Fruit fly (Drosophila melanogaster): Measurements from ENCODE around the gene CG14431.

Gene CG14431

dm6 chrX:6983500-6984320 lies 75.6 kb downstream of the CG14431 start:
- TF ChIP-seq pan (optimal IDR thresholded peaks at IDR 0.05) (no peak), psq (optimal IDR thresholded peaks at IDR 0.05) (no peak), EcR (GFP tag; optimal IDR thresholded peaks at IDR 0.05) (no peak), Dll (optimal IDR thresholded peaks at IDR 0.05) (no peak), CG8478 (optimal IDR thresholded peaks at IDR 0.05) (no peak), usp (GFP tag; optimal IDR thresholded peaks at IDR 0.05) (no peak)

- TF ChIP-seq CG8478 (optimal IDR thresholded peaks at IDR 0.05) (no peak), psq (optimal IDR thresholded peaks at IDR 0.05) (no peak), pan (optimal IDR thresholded peaks at IDR 0.05) (peak; percentile 92), EcR (GFP tag; optimal IDR thresholded peaks at IDR 0.05) (peak; percentile 34 to 81), usp (GFP tag; optimal IDR thresholded peaks at IDR 0.05) (no peak), Dll (optimal IDR thresholded peaks at IDR 0.05) (no peak)
Measured at dm6 chrX:6985182-6985851, 77.2 kb downstream of the CG14431 start.

- no peak for TF ChIP-seq psq (optimal IDR thresholded peaks at IDR 0.05)
- no peak for TF ChIP-seq EcR (GFP tag; optimal IDR thresholded peaks at IDR 0.05)
- TF ChIP-seq pan (optimal IDR thresholded peaks at IDR 0.05) = no peak
- TF ChIP-seq Dll (optimal IDR thresholded peaks at IDR 0.05) = no peak
Measured at dm6 chrX:6985980-6986827, 78.1 kb downstream of the CG14431 start, which contains the start of gene bou. bou (plus strand) TSS chrX:6986486.

dm6 chrX:6987091-6987490 lies 79.0 kb downstream of the CG14431 start:
- no peak for TF ChIP-seq usp (GFP tag; optimal IDR thresholded peaks at IDR 0.05)
- TF ChIP-seq CG8478 (optimal IDR thresholded peaks at IDR 0.05) = no peak
- no peak for TF ChIP-seq pan (optimal IDR thresholded peaks at IDR 0.05)
- no peak for TF ChIP-seq Dll (optimal IDR thresholded peaks at IDR 0.05)
- no peak for TF ChIP-seq psq (optimal IDR thresholded peaks at IDR 0.05)
- no peak for TF ChIP-seq EcR (GFP tag; optimal IDR thresholded peaks at IDR 0.05)

- TF ChIP-seq pan (optimal IDR thresholded peaks at IDR 0.05) (no peak), psq (optimal IDR thresholded peaks at IDR 0.05) (no peak), CG8478 (optimal IDR thresholded peaks at IDR 0.05) (no peak), Dll (optimal IDR thresholded peaks at IDR 0.05) (no peak), EcR (GFP tag; optimal IDR thresholded peaks at IDR 0.05) (no peak), usp (GFP tag; optimal IDR thresholded peaks at IDR 0.05) (no peak)
Measured at dm6 chrX:6988082-6988481, 80.0 kb downstream of the CG14431 start.

dm6 chrX:6988632-6989338 lies 80.7 kb downstream of the CG14431 start:
- TF ChIP-seq pan (optimal IDR thresholded peaks at IDR 0.05) (no peak), psq (optimal IDR thresholded peaks at IDR 0.05) (no peak), usp (GFP tag; optimal IDR thresholded peaks at IDR 0.05) (no peak), Dll (optimal IDR thresholded peaks at IDR 0.05) (no peak), CG8478 (optimal IDR thresholded peaks at IDR 0.05) (no peak), EcR (GFP tag; optimal IDR thresholded peaks at IDR 0.05) (no peak)

dm6 chrX:6990105-6990504 lies 82.0 kb downstream of the CG14431 start:
- TF ChIP-seq Dll (optimal IDR thresholded peaks at IDR 0.05) (no peak), usp (GFP tag; optimal IDR thresholded peaks at IDR 0.05) (no peak)

- TF ChIP-seq psq (optimal IDR thresholded peaks at IDR 0.05) (no peak), Dll (optimal IDR thresholded peaks at IDR 0.05) (no peak), pan (optimal IDR thresholded peaks at IDR 0.05) (no peak), EcR (GFP tag; optimal IDR thresholded peaks at IDR 0.05) (no peak), usp (GFP tag; optimal IDR thresholded peaks at IDR 0.05) (no peak), CG8478 (optimal IDR thresholded peaks at IDR 0.05) (no peak)
Measured at dm6 chrX:6991286-6991685, 83.2 kb downstream of the CG14431 start, which contains the start of gene ogre. ogre (minus strand) TSS chrX:6991318.

dm6 chrX:6993350-6993749 lies 85.3 kb downstream of the CG14431 start, which contains the start of gene Inx7:
Inx7 (minus strand) TSS chrX:6993612.
- TF ChIP-seq psq (optimal IDR thresholded peaks at IDR 0.05) (no peak), pan (optimal IDR thresholded peaks at IDR 0.05) (no peak), EcR (GFP tag; optimal IDR thresholded peaks at IDR 0.05) (no peak), Dll (optimal IDR thresholded peaks at IDR 0.05) (no peak), usp (GFP tag; optimal IDR thresholded peaks at IDR 0.05) (no peak), CG8478 (optimal IDR thresholded peaks at IDR 0.05) (no peak)

dm6 chrX:6993753-6994152 lies 85.7 kb downstream of the CG14431 start:
- TF ChIP-seq pan (optimal IDR thresholded peaks at IDR 0.05) = no peak
- TF ChIP-seq CG8478 (optimal IDR thresholded peaks at IDR 0.05) = no peak
- no peak for TF ChIP-seq Dll (optimal IDR thresholded peaks at IDR 0.05)
- no peak for TF ChIP-seq psq (optimal IDR thresholded peaks at IDR 0.05)
- no peak for TF ChIP-seq usp (GFP tag; optimal IDR thresholded peaks at IDR 0.05)

All from whole organism.